Worm (Caenorhabditis elegans): Measurements from ENCODE around the gene srbc-20.

- TF ChIP-seq mdl-1 (tag; optimal IDR thresholded peaks at IDR 0.05): no peak
- TF ChIP-seq ZK546.5 (tag; optimal IDR thresholded peaks at IDR 0.05): no peak
Measured at ce11 chrV:2132675-2133074, 14.2 kb upstream of the srbc-20 start.
